Worm (Caenorhabditis elegans) whole organism, L4 larva: ENCODE data around the gene mps-1.

Experiments used
- D1046.2 ChIP-seq: fragments of 200-800 bp; sonication (Bioruptor generic); IDR thresholded peaks from 2 replicates; pipeline ENCODE4 v1.3.6; 2022; ENCODE audit warnings: missing genetic modification characterization, missing compliant biosample characterization
- F10B5.3 ChIP-seq: sonication (generic microtip); optimal IDR thresholded peaks from 2 replicates; lab custom pipeline; 2016; ENCODE audit warnings: mild to moderate bottlenecking, missing genetic modification characterization, missing compliant biosample characterization
- F26F4.8 ChIP-seq: fragments of 200-800 bp; sonication (Bioruptor generic); conservative IDR thresholded peaks from 2 replicates; pipeline ENCODE4 v1.3.6; 2022; ENCODE audit warnings: missing genetic modification characterization, missing compliant biosample characterization
- F37D6.2 ChIP-seq: sonication (generic microtip); optimal IDR thresholded peaks from 2 replicates; lab custom pipeline; 2016; ENCODE audit warnings: mild to moderate bottlenecking, missing genetic modification characterization, missing compliant biosample characterization
- R02D3.7 ChIP-seq: fragments of 150-350 bp; sonication (generic microtip); optimal IDR thresholded peaks from 3 replicates; lab custom pipeline; 2014; ENCODE audit warnings: missing biosample characterization, missing genetic modification characterization
- Y48G9A.11 ChIP-seq: fragments of 200-800 bp; sonication (Bioruptor generic); IDR thresholded peaks from 2 replicates; pipeline ENCODE4 v1.3.6; 2022; ENCODE audit warnings: missing genetic modification reagents, missing genetic modification characterization, missing compliant biosample characterization
- aha-1 ChIP-seq: fragments of 150-350 bp; peaks from one replicate; lab custom pipeline; 2014; ENCODE audit warnings: missing biosample characterization, missing genetic modification characterization
- ama-1 ChIP-seq: fragments of 150-350 bp; optimal IDR thresholded peaks from 2 replicates; lab custom pipeline; 2014; ENCODE audit warnings: inconsistent platforms, mixed read lengths
- ceh-20 ChIP-seq: fragments of 200-800 bp; sonication (Bioruptor generic); IDR thresholded peaks from 2 replicates; pipeline ENCODE4 v1.3.6; 2022; ENCODE audit warnings: missing genetic modification reagents, missing genetic modification characterization, missing compliant biosample characterization
- ceh-32 ChIP-seq: sonication (generic microtip); optimal IDR thresholded peaks from 2 replicates; lab custom pipeline; 2016; ENCODE audit warnings: mild to moderate bottlenecking, missing genetic modification characterization, missing compliant biosample characterization; ENCODE audit not compliant: poor library complexity
- ceh-44 ChIP-seq: fragments of 200-800 bp; sonication (Bioruptor generic); IDR thresholded peaks from 2 replicates; pipeline ENCODE4 v1.3.6; 2022; ENCODE audit warnings: missing genetic modification reagents, missing genetic modification characterization, missing compliant biosample characterization
- ctbp-1 ChIP-seq: fragments of 200-800 bp; sonication (Bioruptor generic); IDR thresholded peaks from 2 replicates; pipeline ENCODE4 v1.3.6; 2022; ENCODE audit warnings: missing genetic modification reagents, missing genetic modification characterization, missing compliant biosample characterization
- daf-16 ChIP-seq, 3 experiments: sonication (generic microtip); optimal IDR thresholded peaks; 2 replicates each; lab custom pipeline; 2016 to 2017; ENCODE audit warnings: missing genetic modification characterization in 3 of 3, missing genetic modification reagents in 3 of 3, mild to moderate bottlenecking in 2 of 3, missing compliant biosample characterization in 2 of 3, missing biosample characterization in 1 of 3, moderate library complexity in 1 of 3
- dpl-1 ChIP-seq: fragments of 150-350 bp; optimal IDR thresholded peaks from 2 replicates; lab custom pipeline; 2014; ENCODE audit warnings: missing biosample characterization, missing genetic modification reagents, missing genetic modification characterization
- dve-1 ChIP-seq: sonication (generic microtip); optimal IDR thresholded peaks from 2 replicates; lab custom pipeline; 2017; ENCODE audit warnings: antibody characterized with exemption, mild to moderate bottlenecking, missing genetic modification characterization, missing compliant biosample characterization; ENCODE audit not compliant: insufficient read depth
- egl-43 ChIP-seq: fragments of 200-800 bp; sonication (Bioruptor generic); IDR thresholded peaks from 2 replicates; pipeline ENCODE4 v1.3.6; 2022; ENCODE audit warnings: missing genetic modification reagents, missing genetic modification characterization, missing compliant biosample characterization
- gei-8 ChIP-seq: fragments of 200-800 bp; sonication (Bioruptor generic); optimal IDR thresholded peaks from 2 replicates; lab custom pipeline; 2018; ENCODE audit warnings: mild to moderate bottlenecking, missing genetic modification characterization, missing compliant biosample characterization
- hif-1 ChIP-seq, 2 experiments: sonication (generic microtip); optimal IDR thresholded peaks; 2 replicates each; lab custom pipeline; 2016 to 2017; ENCODE audit warnings: missing compliant biosample characterization in 2 of 2, missing genetic modification characterization in 2 of 2, missing genetic modification reagents in 2 of 2, missing genotype in 2 of 2, mild to moderate bottlenecking in 1 of 2
- hlh-11 ChIP-seq: fragments of 200-800 bp; sonication (Bioruptor generic); optimal IDR thresholded peaks from 2 replicates; lab custom pipeline; 2018; ENCODE audit warnings: mild to moderate bottlenecking, missing genetic modification characterization, missing compliant biosample characterization
- hlh-30 ChIP-seq: sonication (generic microtip); optimal IDR thresholded peaks from 2 replicates; lab custom pipeline; 2017; ENCODE audit warnings: antibody characterized with exemption, mild to moderate bottlenecking, missing genetic modification characterization, missing compliant biosample characterization; ENCODE audit not compliant: insufficient read depth
- jun-1 ChIP-seq: fragments of 150-350 bp; optimal IDR thresholded peaks from 2 replicates; lab custom pipeline; 2014; ENCODE audit warnings: missing biosample characterization, missing genetic modification reagents, missing genetic modification characterization
- lin-13 ChIP-seq: fragments of 150-350 bp; optimal IDR thresholded peaks from 2 replicates; lab custom pipeline; 2014; ENCODE audit warnings: missing biosample characterization, missing genetic modification reagents, missing genetic modification characterization
- lin-29 ChIP-seq: fragments of 200-800 bp; sonication (Bioruptor generic); IDR thresholded peaks from 2 replicates; pipeline ENCODE4 v1.3.6; 2022; ENCODE audit warnings: missing genetic modification reagents, missing genetic modification characterization, missing compliant biosample characterization
- lin-39 ChIP-seq: fragments of 150-350 bp; optimal IDR thresholded peaks from 2 replicates; lab custom pipeline; 2014; ENCODE audit warnings: missing biosample characterization, missing genetic modification reagents, missing genetic modification characterization
- mes-2 ChIP-seq: sonication (generic microtip); optimal IDR thresholded peaks from 2 replicates; lab custom pipeline; 2016; ENCODE audit warnings: missing genotype, mild to moderate bottlenecking, missing genetic modification characterization, missing compliant biosample characterization; ENCODE audit not compliant: poor library complexity, severe bottlenecking
- mxl-3 ChIP-seq: fragments of 200-800 bp; sonication (Bioruptor generic); optimal IDR thresholded peaks from 2 replicates; lab custom pipeline; 2018; ENCODE audit warnings: mild to moderate bottlenecking, missing genetic modification characterization, missing compliant biosample characterization
- nhr-10 ChIP-seq: fragments of 150-350 bp; optimal IDR thresholded peaks from 2 replicates; lab custom pipeline; 2014; ENCODE audit warnings: missing biosample characterization, missing genetic modification characterization
- nhr-11 ChIP-seq: fragments of 150-350 bp; optimal IDR thresholded peaks from 2 replicates; lab custom pipeline; 2014; ENCODE audit warnings: missing biosample characterization, missing genetic modification characterization
- nhr-28 ChIP-seq: fragments of 150-350 bp; optimal IDR thresholded peaks from 2 replicates; lab custom pipeline; 2014; ENCODE audit warnings: missing biosample characterization, missing genetic modification characterization
- nhr-48 ChIP-seq: sonication (generic microtip); optimal IDR thresholded peaks from 2 replicates; lab custom pipeline; 2016; ENCODE audit warnings: mild to moderate bottlenecking, missing genetic modification characterization, missing compliant biosample characterization
- nhr-6 ChIP-seq: fragments of 150-350 bp; optimal IDR thresholded peaks from 2 replicates; lab custom pipeline; 2014; ENCODE audit warnings: missing biosample characterization, missing genetic modification characterization
- nhr-77 ChIP-seq: fragments of 150-350 bp; optimal IDR thresholded peaks from 2 replicates; lab custom pipeline; 2014; ENCODE audit warnings: missing biosample characterization, missing genetic modification characterization
- pqm-1 ChIP-seq: sonication (generic microtip); optimal IDR thresholded peaks from 2 replicates; lab custom pipeline; 2017; ENCODE audit warnings: missing biosample characterization, missing genetic modification characterization
- skn-1 ChIP-seq: fragments of 150-350 bp; optimal IDR thresholded peaks from 2 replicates; lab custom pipeline; 2014; ENCODE audit warnings: missing biosample characterization, missing genetic modification characterization
- snpc-1.2 ChIP-seq: fragments of 200-800 bp; sonication (Bioruptor generic); IDR thresholded peaks from 2 replicates; pipeline ENCODE4 v1.3.6; 2022; ENCODE audit warnings: missing genetic modification reagents, missing genetic modification characterization, missing compliant biosample characterization
- snpc-4 ChIP-seq: fragments of 150-350 bp; optimal IDR thresholded peaks from 2 replicates; lab custom pipeline; 2014; ENCODE audit warnings: missing biosample characterization, missing genetic modification characterization
- unc-39 ChIP-seq: sonication (generic microtip); optimal IDR thresholded peaks from 2 replicates; lab custom pipeline; 2017; ENCODE audit warnings: missing biosample characterization, missing genetic modification characterization
- unc-62 ChIP-seq, 3 experiments: fragments of 150-350 bp in 1 of 3; sonication (generic microtip); optimal IDR thresholded peaks in 2 of 3; peaks in 1 of 3; 1 replicate in 1 of 3; 2 replicates in 2 of 3; lab custom pipeline; 2014 to 2017; ENCODE audit warnings: missing biosample characterization in 3 of 3, missing genetic modification characterization in 3 of 3, missing genetic modification reagents in 3 of 3, missing genotype in 1 of 3
- zfp-2 ChIP-seq: sonication (generic microtip); optimal IDR thresholded peaks from 2 replicates; lab custom pipeline; 2016; ENCODE audit warnings: mild to moderate bottlenecking, missing genetic modification characterization, missing compliant biosample characterization
- ztf-11 ChIP-seq: fragments of 150-350 bp; optimal IDR thresholded peaks from 2 replicates; lab custom pipeline; 2014; ENCODE audit warnings: missing biosample characterization, missing genetic modification characterization

mps-1 gene

DNA sequence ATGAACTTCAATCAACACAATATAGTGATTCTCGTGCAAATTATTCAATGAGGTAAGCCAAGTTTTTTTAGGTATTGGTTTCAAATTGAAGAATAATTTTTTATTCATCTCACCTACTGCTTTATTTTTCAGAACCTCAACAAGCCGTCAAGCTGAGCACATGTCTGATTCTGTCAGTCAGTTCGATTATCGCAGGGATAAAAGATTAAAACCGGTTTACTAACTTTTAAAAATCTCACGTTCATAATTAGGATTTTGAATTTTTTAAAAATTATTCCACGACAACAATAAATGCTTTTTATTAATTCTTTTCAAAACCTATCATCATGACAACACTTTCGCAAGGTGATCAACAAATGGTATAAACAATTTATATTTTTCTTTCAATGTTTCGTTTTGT, 31.9 kb downstream of the mps-1 start, which contains the start of gene F13H8.12:
F13H8.12 (plus strand) TSS at position 301 of the 400 bp plus-strand sequence.
- no peak for TF ChIP-seq F10B5.3 (tag; lab: Kevin White, UChicago)
- TF ChIP-seq, all 104 proteins: peak for 0

DNA sequence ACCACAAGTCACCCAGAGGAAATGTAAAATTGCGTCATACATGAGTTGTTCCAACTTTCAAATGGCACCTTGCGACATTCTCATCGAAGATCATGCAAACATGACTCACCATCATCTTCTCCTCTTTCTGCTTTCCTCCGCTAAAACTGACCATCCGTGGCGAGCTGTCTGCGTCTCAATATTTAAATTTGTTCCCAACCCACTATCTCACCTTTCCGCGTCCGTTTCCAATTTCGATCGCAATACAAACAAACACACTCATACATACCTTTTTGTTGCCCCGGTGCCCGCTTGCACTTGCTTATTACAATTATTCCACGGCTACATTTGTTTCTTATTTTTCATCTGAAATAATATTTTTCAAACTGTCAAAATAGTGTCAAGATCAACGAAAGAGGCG, 33.5 kb downstream of the mps-1 start, which contains the start of gene nmgp-1:
nmgp-1 (plus strand) TSS at position 174 of the 400 bp plus-strand sequence.
- TF ChIP-seq nhr-6 (tag; lab: Kevin White, UChicago) (peak; percentile 38), hlh-30 (tag; lab: Kevin White, UChicago) (peak; percentile 1), hlh-11 (peak; percentile 36), aha-1 (peak; percentile 76), daf-16 (GFP tag; optimal IDR thresholded peaks at IDR 0.05; lab: Kevin White, UChicago) (no peak), daf-16 (tag; optimal IDR thresholded peaks at IDR 0.05; lab: Kevin White, UChicago) (peak; percentile 55), R02D3.7 (tag; lab: Kevin White, UChicago) (no peak), mes-2 (tag; lab: Kevin White, UChicago) (peak; percentile 42), lin-13 (no peak), mxl-3 (no peak), dve-1 (tag; lab: Kevin White, UChicago) (peak; percentile 30)

ce11 chrII:6259867-6260266, 34.3 kb downstream of the mps-1 start, which contains the start of gene F13H8.11:
F13H8.11 (minus strand) TSS chrII:6260021.
- TF ChIP-seq nhr-77 (tag; lab: Kevin White, UChicago) (peak; percentile 9), ceh-20 (GFP tag; lab: Robert Waterston, UW) (no peak), daf-16 (GFP tag; optimal IDR thresholded peaks at IDR 0.05; lab: Kevin White, UChicago) (no peak), daf-16 (tag; optimal IDR thresholded peaks at IDR 0.05; lab: Kevin White, UChicago) (peak; percentile 90), pqm-1 (tag; lab: Kevin White, UChicago) (peak; percentile 76), nhr-11 (no peak), nhr-48 (tag; lab: Kevin White, UChicago) (no peak), nhr-28 (tag; lab: Kevin White, UChicago) (peak; percentile 92), F37D6.2 (tag; lab: Kevin White, UChicago) (no peak)

DNA sequence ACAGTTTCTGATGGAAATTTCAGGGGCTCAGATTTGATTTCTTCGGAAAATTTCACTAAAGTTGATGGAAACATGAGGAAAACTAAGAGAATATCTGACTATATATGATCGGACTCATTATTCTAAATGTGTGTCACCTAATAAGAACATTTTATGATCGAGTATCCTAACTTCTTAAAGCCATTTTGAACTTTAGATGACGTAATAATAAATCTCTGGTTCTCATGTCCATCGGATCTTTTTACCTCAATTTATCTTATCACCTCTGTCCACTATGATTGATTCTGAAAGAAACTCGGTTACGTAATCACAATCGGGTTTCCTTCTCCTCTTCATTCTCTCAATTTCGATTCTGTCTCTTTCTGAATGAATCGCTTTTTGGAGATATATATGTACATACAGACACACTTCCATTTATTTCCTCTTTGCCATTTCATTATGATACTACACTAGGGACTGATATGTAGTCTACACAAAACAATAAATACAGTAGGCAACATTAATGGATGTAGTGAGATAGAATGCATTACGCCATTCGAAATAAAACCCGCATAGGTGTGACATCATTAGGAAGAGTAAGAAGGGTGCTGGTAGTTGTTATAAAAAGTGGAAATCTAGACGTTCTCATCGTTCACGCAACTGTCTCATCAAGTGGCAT, 36.8 kb downstream of the mps-1 start:
- TF ChIP-seq egl-43 = no peak
- peak; percentile 97 for TF ChIP-seq nhr-28 (tag; lab: Kevin White, UChicago)
- TF ChIP-seq skn-1 (tag; lab: Kevin White, UChicago) = no peak
- no peak for TF ChIP-seq ztf-11 (tag; lab: Kevin White, UChicago)
- TF ChIP-seq snpc-4 (tag; lab: Kevin White, UChicago) = no peak
- TF ChIP-seq ama-1 (lab: Kevin White, UChicago) = no peak
- TF ChIP-seq unc-39 = no peak

- TF ChIP-seq ceh-32 = no peak
- no peak for TF ChIP-seq nhr-10 (tag; lab: Kevin White, UChicago)
- TF ChIP-seq dpl-1 = no peak
- TF ChIP-seq, all 104 proteins: peak for 0
Measured at ce11 chrII:6256024-6256423, 38.1 kb downstream of the mps-1 start, which contains the start of gene F13H8.5. F13H8.5 (minus strand) TSS chrII:6256124.

ce11 chrII:6252707-6253106, 41.5 kb downstream of the mps-1 start:
- TF ChIP-seq lin-29 (GFP tag; lab: Robert Waterston, UW) (no peak), D1046.2 (no peak), hif-1 (tag; optimal IDR thresholded peaks at IDR 0.05; lab: Kevin White, UChicago) (no peak), ceh-44 (no peak), gei-8 (GFP tag; lab: Kevin White, UChicago) (no peak), R02D3.7 (tag; lab: Kevin White, UChicago) (no peak), unc-62 (GFP tag; optimal IDR thresholded peaks at IDR 0.05 in 1 of 2; lab: Kevin White, UChicago) (peak in 1 of 2 experiments; percentile 78), unc-62 (tag; optimal IDR thresholded peaks at IDR 0.05; lab: Kevin White, UChicago) (no peak), zfp-2 (tag; lab: Kevin White, UChicago) (no peak), nhr-11 (no peak), snpc-1.2 (0 out of 2 replicates have a peak, but pooled peaks have one; percentile 36), jun-1 (tag; lab: Kevin White, UChicago) (no peak), lin-39 (tag; lab: Kevin White, UChicago) (no peak), nhr-48 (tag; lab: Kevin White, UChicago) (no peak), Y48G9A.11 (no peak), ctbp-1 (GFP tag; lab: Robert Waterston, UW) (no peak), F26F4.8 (GFP tag; lab: Robert Waterston, UW) (no peak), unc-39 (no peak)
